Worm (Caenorhabditis elegans): ENCODE data around the gene C06G3.8.

C06G3.8 gene

DNA sequence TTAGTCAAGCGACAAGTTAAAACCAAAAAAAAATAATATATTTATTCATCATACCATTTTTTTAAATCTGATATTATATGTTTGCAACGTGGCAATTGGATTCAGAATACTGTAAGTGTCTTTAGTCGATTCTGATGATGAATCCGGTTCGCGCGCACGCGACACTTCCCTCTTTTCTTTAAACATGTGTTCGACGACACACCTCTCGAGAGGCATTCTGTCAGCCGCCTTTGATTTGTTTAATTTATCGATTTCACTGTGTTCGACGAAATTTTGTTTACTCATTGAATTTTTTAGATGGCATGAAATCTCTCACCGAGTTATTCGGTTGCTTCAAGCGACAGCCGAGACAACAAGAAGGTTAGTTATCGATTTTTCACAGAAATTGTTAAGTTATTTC is 20.6 kb downstream of the C06G3.8 start, which contains the start of gene trxr-1:
trxr-1 (plus strand) TSS at position 227 of the 400 bp plus-strand sequence.
- no peak for TF ChIP-seq unc-62 (GFP tag; optimal IDR thresholded peaks at IDR 0.05)

DNA sequence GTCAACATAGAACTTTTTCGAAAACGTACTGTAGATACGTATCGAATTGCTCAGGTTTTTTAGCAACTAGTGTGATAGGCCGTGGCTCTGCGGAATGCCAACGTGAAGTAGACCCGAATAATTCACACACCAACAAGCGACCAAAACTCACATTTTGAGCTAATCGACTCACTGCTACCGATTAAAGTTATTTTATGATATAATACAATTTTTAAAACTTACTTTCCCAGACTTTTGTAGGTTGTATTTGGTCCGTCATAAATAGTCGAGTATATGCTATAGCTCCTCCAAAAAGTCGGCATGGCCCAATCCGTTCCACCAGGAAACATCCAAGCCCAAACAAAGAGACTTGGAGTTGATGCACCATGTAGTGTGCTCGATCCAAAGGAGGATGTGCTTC is 21.5 kb downstream of the C06G3.8 start, which contains the start of gene C25A8.1:
C25A8.1 (plus strand) TSS at position 301 of the 400 bp plus-strand sequence.
- TF ChIP-seq unc-62 (GFP tag; optimal IDR thresholded peaks at IDR 0.05), result no peak

DNA sequence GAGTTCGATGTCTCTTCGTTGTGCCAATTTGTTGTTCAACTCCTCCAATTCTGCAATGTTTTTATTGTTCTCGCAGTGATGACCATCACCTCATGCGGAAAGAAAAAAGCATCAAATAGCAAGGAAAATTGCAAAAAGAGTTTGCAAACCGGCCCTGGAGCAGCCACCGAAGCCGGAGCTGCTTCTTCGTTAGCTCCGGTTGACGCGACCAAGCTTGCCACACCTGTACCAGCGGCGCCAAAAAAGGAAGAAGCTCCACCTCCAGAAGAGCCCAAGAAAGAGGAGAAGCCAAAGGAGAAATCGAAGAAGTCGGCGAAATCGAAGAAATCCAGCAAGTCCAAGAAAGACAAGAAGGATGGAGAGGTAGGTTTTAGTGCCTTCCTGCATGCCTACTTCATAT is 22.2 kb downstream of the C06G3.8 start:
- TF ChIP-seq unc-62 (GFP tag; optimal IDR thresholded peaks at IDR 0.05), result no peak

DNA sequence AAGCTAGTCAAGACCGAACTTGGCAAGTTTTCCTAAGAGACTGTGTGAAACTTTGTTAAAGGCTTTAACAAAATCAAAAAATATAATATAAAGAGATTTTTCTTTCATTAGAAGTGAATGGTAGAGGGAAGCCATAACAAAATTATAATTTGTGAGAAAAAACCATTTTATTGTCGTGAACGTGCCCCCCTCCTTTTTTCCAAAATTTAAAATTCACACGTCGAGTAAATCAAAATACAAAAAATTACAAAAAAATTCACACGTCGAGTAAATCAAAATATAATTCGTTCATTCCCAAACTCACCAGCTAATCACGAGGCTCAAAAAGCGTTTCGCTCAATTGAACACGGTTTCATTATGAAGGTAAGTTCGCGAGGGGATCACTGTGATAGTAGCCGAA is 22.8 kb downstream of the C06G3.8 start, which contains the start of gene C25A8.2:
C25A8.2 (plus strand) TSS at position 301 of the 400 bp plus-strand sequence.
- TF ChIP-seq unc-62 (GFP tag; optimal IDR thresholded peaks at IDR 0.05), result no peak

DNA sequence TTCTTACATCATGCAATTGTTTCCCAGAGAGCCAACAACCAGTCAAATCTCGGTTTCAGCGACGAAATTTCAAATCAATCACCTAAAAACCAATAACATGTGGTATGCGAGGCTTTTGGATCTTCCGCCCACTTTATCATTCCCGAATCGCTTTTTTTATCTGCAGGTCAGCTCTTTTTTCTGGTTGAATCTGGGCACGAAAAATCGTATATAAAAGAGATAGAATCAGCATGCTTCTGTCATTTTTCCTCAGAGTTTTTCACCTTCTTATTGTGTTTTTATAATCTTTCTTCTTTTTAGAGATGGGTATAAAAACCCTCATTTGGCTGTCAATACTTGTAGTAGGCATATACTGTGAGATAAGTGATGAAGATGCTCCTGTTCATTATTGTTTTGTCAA is 29.0 kb downstream of the C06G3.8 start, which contains the start of gene cht-3:
cht-3 (plus strand) TSS at position 301 of the 400 bp plus-strand sequence.
- TF ChIP-seq unc-62 (GFP tag; optimal IDR thresholded peaks at IDR 0.05), result no peak

DNA sequence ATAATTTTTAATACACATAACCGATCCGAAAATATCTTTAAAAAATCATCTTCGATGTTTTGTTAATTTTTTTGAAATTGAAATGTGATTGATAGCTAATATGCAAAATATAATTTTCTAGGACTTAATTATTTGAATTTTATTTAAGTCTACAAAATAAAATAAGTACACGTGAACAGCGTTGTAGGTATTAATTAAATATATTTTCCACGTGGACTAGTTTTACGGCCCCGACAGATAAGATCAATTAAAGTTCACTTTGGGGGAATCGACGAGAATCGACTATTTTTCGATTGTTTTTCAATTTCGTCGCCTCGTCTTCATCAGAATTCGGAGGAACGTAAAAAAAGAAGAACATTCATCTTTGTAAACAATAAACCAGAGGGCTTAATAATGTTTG is 33.2 kb downstream of the C06G3.8 start, which contains the start of gene C25A8.5:
C25A8.5 (plus strand) TSS at position 301 of the 400 bp plus-strand sequence.
- TF ChIP-seq unc-62 (GFP tag; optimal IDR thresholded peaks at IDR 0.05), result no peak

DNA sequence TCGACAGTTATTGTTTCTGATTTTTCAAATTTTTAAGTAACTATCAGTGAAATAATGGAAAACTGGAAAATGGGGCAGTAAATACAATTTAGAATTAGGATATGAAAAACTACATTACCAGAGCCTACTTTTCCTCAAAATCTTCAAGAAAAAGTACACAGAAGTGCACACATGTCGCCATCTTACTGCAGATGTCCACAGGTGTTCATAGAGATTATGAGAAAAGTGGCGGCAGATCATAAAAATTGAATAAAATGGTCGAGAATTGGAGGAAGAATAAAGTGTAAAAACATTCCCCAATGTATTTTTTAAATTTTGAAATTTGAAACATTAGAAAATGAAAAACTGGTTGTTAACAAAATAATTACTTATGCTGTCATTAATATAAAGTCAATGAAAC is 34.4 kb downstream of the C06G3.8 start:
- TF ChIP-seq unc-62 (GFP tag; optimal IDR thresholded peaks at IDR 0.05), result no peak

DNA sequence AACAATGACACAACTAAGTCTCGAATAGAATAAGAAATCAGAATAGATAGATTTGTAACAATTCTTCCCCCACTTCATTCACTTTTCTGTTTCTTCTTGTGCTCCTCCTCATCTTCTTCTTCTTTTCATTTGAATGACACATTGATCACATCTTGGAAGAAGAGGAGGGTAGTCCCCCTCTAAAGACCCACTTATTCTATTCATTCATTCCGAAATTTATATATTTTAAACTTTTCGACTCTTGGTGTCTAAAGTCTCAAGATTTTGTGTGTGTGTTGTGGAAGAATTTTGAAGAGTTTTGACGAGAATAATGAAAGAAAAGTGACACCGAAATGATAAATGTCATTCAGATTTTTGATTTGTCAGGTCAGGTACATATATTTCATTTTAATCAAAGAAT is 41.3 kb downstream of the C06G3.8 start:
- no peak for TF ChIP-seq unc-62 (GFP tag; optimal IDR thresholded peaks at IDR 0.05)

DNA sequence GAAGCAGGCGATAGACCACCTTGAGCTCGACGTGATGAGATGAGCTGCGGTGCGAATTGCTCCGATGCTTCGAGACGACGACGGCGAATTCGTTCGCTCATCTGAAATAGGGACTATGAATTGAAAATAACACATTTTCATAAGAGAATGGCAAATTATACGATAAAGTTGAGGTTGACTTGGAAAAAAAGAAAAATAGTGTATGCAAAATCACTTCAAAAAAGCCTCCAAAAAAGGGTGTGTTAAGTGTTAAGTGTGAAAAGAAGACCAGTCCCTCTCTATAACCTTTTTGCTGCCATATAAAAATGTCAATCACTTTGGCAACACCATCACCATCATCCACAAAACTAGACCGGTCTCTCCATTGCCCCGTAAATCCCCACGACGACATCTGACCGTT is 45.5 kb downstream of the C06G3.8 start, which contains the start of gene prkl-1:
prkl-1 (minus strand) TSS at position 101 of the 400 bp plus-strand sequence.
- no peak for TF ChIP-seq unc-62 (GFP tag; optimal IDR thresholded peaks at IDR 0.05)

DNA sequence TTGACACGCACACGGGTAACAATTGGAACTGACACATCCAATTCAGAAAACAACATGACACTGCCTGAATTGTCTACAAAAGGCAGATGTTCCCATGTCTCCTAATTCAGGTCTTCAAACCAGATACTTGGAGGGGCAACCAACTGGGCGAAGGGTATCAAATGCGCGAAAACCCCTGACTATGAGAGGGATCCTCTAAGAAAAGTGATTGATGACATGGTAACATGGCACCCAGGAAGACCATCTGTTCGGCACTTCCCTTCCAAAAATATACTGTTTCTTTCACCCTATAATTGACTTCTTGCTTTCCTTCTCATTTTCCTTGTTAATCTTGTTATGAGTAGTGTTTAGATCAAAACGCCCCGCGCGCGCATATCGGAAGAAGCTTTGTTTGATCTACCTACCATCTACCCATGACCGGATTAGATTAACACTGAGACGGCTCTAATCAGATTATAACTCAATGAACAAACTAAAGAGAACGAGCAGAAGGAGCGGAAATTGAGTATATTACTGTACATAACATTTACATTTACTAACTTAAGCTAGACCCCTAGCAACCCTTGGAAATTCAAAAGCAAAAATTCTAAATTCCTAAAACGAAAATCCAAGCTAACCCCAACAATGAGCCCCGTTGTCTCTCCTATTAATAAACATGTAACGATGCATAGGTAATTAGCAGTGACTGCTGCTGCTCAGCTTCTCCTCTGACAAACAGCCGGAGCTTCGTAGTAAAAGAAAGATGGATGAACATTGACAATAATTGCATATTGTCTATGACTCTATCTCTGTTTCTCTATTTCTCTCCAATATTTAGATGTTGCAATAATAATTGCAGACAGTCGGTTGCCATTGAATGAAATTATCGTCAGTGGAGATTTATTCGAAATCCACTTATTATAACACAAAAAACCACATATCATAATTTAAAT is 47.6 kb downstream of the C06G3.8 start:
- TF ChIP-seq unc-62 (GFP tag; optimal IDR thresholded peaks at IDR 0.05), result no peak

All from whole organism, dauer.